Worm (Caenorhabditis elegans) whole organism, mixed stage, embryonic: ENCODE data around the gene gck-4.

Experiments used
- blmp-1 ChIP-seq: fragments of 150-350 bp; optimal IDR thresholded peaks from 2 replicates; lab custom pipeline; 2014; ENCODE audit warnings: missing biosample characterization, missing genetic modification characterization
- ceh-43 ChIP-seq: fragments of 200-800 bp; sonication (Bioruptor generic); optimal IDR thresholded peaks from 2 replicates; lab custom pipeline; 2018; ENCODE audit warnings: mild to moderate bottlenecking, missing genetic modification characterization, moderate library complexity, missing compliant biosample characterization
- ces-1 ChIP-seq: fragments of 150-350 bp; optimal IDR thresholded peaks from 2 replicates; lab custom pipeline; 2014; ENCODE audit warnings: missing biosample characterization, missing genetic modification reagents, missing genetic modification characterization
- cnd-1 ChIP-seq: fragments of 200-800 bp; sonication (Bioruptor generic); optimal IDR thresholded peaks from 2 replicates; lab custom pipeline; 2018; ENCODE audit warnings: mild to moderate bottlenecking, missing genetic modification characterization, missing compliant biosample characterization
- drap-1 ChIP-seq: fragments of 200-800 bp; sonication (Bioruptor generic); optimal IDR thresholded peaks from 3 replicates; lab custom pipeline; 2018; ENCODE audit warnings: mild to moderate bottlenecking, missing genetic modification characterization, missing compliant biosample characterization
- elt-1 ChIP-seq: sonication (generic microtip); optimal IDR thresholded peaks from 2 replicates; lab custom pipeline; 2017; ENCODE audit warnings: missing genetic modification characterization, mild to moderate bottlenecking, missing compliant biosample characterization, antibody characterized with exemption, moderate library complexity, borderline replicate concordance; ENCODE audit not compliant: insufficient read depth
- elt-3 ChIP-seq: fragments of 150-350 bp; optimal IDR thresholded peaks from 2 replicates; lab custom pipeline; 2014; ENCODE audit warnings: missing biosample characterization, missing genetic modification characterization
- flh-1 ChIP-seq: fragments of 200-800 bp; sonication (Bioruptor generic); optimal IDR thresholded peaks from 2 replicates; lab custom pipeline; 2018; ENCODE audit warnings: mild to moderate bottlenecking, missing genetic modification characterization, moderate library complexity, missing compliant biosample characterization
- ham-2 ChIP-seq: fragments of 200-800 bp; sonication (Bioruptor generic); optimal IDR thresholded peaks from 2 replicates; lab custom pipeline; 2018; ENCODE audit warnings: mild to moderate bottlenecking, missing genetic modification characterization, missing compliant biosample characterization
- hlh-1 ChIP-seq: fragments of 150-350 bp; optimal IDR thresholded peaks from 2 replicates; lab custom pipeline; 2014; ENCODE audit warnings: missing biosample characterization, missing genetic modification reagents, missing genetic modification characterization
- lin-13 ChIP-seq: fragments of 150-350 bp; optimal IDR thresholded peaks from 2 replicates; lab custom pipeline; 2014; ENCODE audit warnings: missing biosample characterization, missing genetic modification characterization
- lin-32 ChIP-seq: fragments of 200-800 bp; sonication (Bioruptor generic); optimal IDR thresholded peaks from 2 replicates; lab custom pipeline; 2018; ENCODE audit warnings: mild to moderate bottlenecking, missing genetic modification characterization, missing compliant biosample characterization
- mep-1 ChIP-seq: fragments of 150-350 bp; optimal IDR thresholded peaks from 2 replicates; lab custom pipeline; 2017; ENCODE audit warnings: missing biosample characterization, missing genetic modification reagents, missing genetic modification characterization, inconsistent platforms
- nhr-12 ChIP-seq: fragments of 150-350 bp; optimal IDR thresholded peaks from 2 replicates; lab custom pipeline; 2014; ENCODE audit warnings: missing biosample characterization, missing genetic modification characterization
- nhr-2 ChIP-seq: fragments of 150-350 bp; optimal IDR thresholded peaks from 2 replicates; lab custom pipeline; 2014; ENCODE audit warnings: missing biosample characterization, missing genetic modification characterization
- nhr-237 ChIP-seq: fragments of 150-350 bp; optimal IDR thresholded peaks from 2 replicates; lab custom pipeline; 2014; ENCODE audit warnings: missing biosample characterization, missing genetic modification characterization
- nhr-28 ChIP-seq: fragments of 150-350 bp; optimal IDR thresholded peaks from 2 replicates; lab custom pipeline; 2014; ENCODE audit warnings: missing biosample characterization, missing genetic modification characterization
- nhr-76 ChIP-seq: sonication (generic microtip); optimal IDR thresholded peaks from 2 replicates; lab custom pipeline; 2017; ENCODE audit warnings: missing biosample characterization, missing genetic modification characterization
- pha-4 ChIP-seq: fragments of 150-350 bp; optimal IDR thresholded peaks from 2 replicates; lab custom pipeline; 2018; ENCODE audit warnings: missing biosample characterization, missing genetic modification reagents, missing genetic modification characterization
- sem-2 ChIP-seq: fragments of 200-800 bp; sonication (Bioruptor generic); optimal IDR thresholded peaks from 2 replicates; lab custom pipeline; 2018; ENCODE audit warnings: mild to moderate bottlenecking, missing genetic modification characterization, missing compliant biosample characterization
- sptf-1 ChIP-seq: sonication (generic microtip); optimal IDR thresholded peaks from 2 replicates; lab custom pipeline; 2017; ENCODE audit warnings: mild to moderate bottlenecking, missing genetic modification characterization, moderate library complexity, missing compliant biosample characterization
- tbx-8 ChIP-seq: fragments of 200-800 bp; sonication (Bioruptor generic); optimal IDR thresholded peaks from 2 replicates; lab custom pipeline; 2018; ENCODE audit warnings: mild to moderate bottlenecking, missing genetic modification characterization, moderate library complexity, missing compliant biosample characterization
- unc-120 ChIP-seq: sonication (generic microtip); optimal IDR thresholded peaks from 2 replicates; lab custom pipeline; 2017; ENCODE audit warnings: missing genetic modification characterization, missing compliant biosample characterization; ENCODE audit not compliant: poor library complexity, severe bottlenecking
- unc-62 ChIP-seq: fragments of 150-350 bp; optimal IDR thresholded peaks from 2 replicates; lab custom pipeline; 2014; ENCODE audit warnings: missing biosample characterization, missing genetic modification reagents, missing genetic modification characterization
- zip-8 ChIP-seq: fragments of 150-350 bp; optimal IDR thresholded peaks from 2 replicates; lab custom pipeline; 2014; ENCODE audit warnings: missing biosample characterization, missing genetic modification characterization
- ztf-11 ChIP-seq: fragments of 150-350 bp; optimal IDR thresholded peaks from 2 replicates; lab custom pipeline; 2014; ENCODE audit warnings: missing biosample characterization, missing genetic modification characterization

Gene gck-4

ce11 chrX:13676892-13677291 lies at the start of gene gck-4:
Gene gck-4, plus strand, starts transcription at chrX:13677192.
- TF ChIP-seq ces-1 (GFP tag; lab: Kevin White, UChicago): no peak
- no peak for TF ChIP-seq nhr-76 (tag; lab: Kevin White, UChicago)
- no peak for TF ChIP-seq unc-120 (tag; lab: Kevin White, UChicago)

ce11 chrX:13631122-13631672 lies 45.8 kb upstream of the gck-4 start, which contains the start of gene nlg-1:
Gene nlg-1, minus strand, starts transcription at chrX:13631172.
- TF ChIP-seq ces-1 (GFP tag; lab: Kevin White, UChicago) (peak; percentile 77), tbx-8 (GFP tag; lab: Kevin White, UChicago) (no peak), lin-32 (no peak), ham-2 (GFP tag; lab: Kevin White, UChicago) (no peak)

ce11 chrX:13632245-13632644 lies 44.7 kb upstream of the gck-4 start:
- no peak for TF ChIP-seq tbx-8 (GFP tag; lab: Kevin White, UChicago)
- peak; percentile 17 for TF ChIP-seq sptf-1
- peak; percentile 79 for TF ChIP-seq ces-1 (GFP tag; lab: Kevin White, UChicago)
- TF ChIP-seq, all 35 proteins: peak for 2

ce11 chrX:13633032-13633431 lies 44.0 kb upstream of the gck-4 start:
- no peak for TF ChIP-seq ztf-11 (tag; lab: Kevin White, UChicago)
- no peak for TF ChIP-seq elt-1 (tag; lab: Kevin White, UChicago)
- TF ChIP-seq hlh-1 (tag; lab: Kevin White, UChicago): no peak
- no peak for TF ChIP-seq ham-2 (GFP tag; lab: Kevin White, UChicago)
- TF ChIP-seq ces-1 (GFP tag; lab: Kevin White, UChicago): no peak
- TF ChIP-seq mep-1 (tag; lab: Kevin White, UChicago): no peak
- no peak for TF ChIP-seq lin-13
- no peak for TF ChIP-seq nhr-76 (tag; lab: Kevin White, UChicago)
- no peak for TF ChIP-seq sptf-1
- no peak for TF ChIP-seq unc-120 (tag; lab: Kevin White, UChicago)
- no peak for TF ChIP-seq unc-62 (GFP tag; lab: Kevin White, UChicago)
- TF ChIP-seq nhr-28 (tag; lab: Kevin White, UChicago): no peak
- no peak for TF ChIP-seq flh-1 (GFP tag; lab: Kevin White, UChicago)
- no peak for TF ChIP-seq ceh-43 (GFP tag; lab: Kevin White, UChicago)
- TF ChIP-seq zip-8 (tag; lab: Kevin White, UChicago): no peak
- TF ChIP-seq blmp-1 (tag; lab: Kevin White, UChicago): no peak
- no peak for TF ChIP-seq elt-3 (tag; lab: Kevin White, UChicago)
- TF ChIP-seq nhr-2 (tag; lab: Kevin White, UChicago): no peak
- TF ChIP-seq drap-1 (GFP tag; lab: Kevin White, UChicago): no peak

- TF ChIP-seq unc-120 (tag; lab: Kevin White, UChicago) (no peak), sptf-1 (no peak), nhr-12 (no peak), elt-1 (tag; lab: Kevin White, UChicago) (no peak), tbx-8 (GFP tag; lab: Kevin White, UChicago) (no peak), pha-4 (tag; lab: Kevin White, UChicago) (no peak), ces-1 (GFP tag; lab: Kevin White, UChicago) (peak; percentile 72), nhr-237 (tag; lab: Kevin White, UChicago) (no peak), zip-8 (tag; lab: Kevin White, UChicago) (peak; percentile 28), sem-2 (GFP tag; lab: Kevin White, UChicago) (no peak)
These were observed 43.0 kb upstream of the gck-4 start for ce11 chrX:13633876-13634479.

- peak; percentile 45 for TF ChIP-seq unc-62 (GFP tag; lab: Kevin White, UChicago)
- peak; percentile 43 for TF ChIP-seq unc-120 (tag; lab: Kevin White, UChicago)
- no peak for TF ChIP-seq cnd-1 (tag; lab: Kevin White, UChicago)
- TF ChIP-seq hlh-1 (tag; lab: Kevin White, UChicago): peak; percentile 7
- TF ChIP-seq lin-32: no peak
- TF ChIP-seq sptf-1: no peak
These were observed 39.5 kb upstream of the gck-4 start for ce11 chrX:13637526-13637925.
